Fruit fly (Drosophila melanogaster): ENCODE data around the gene CG33253.

CG33253 gene

DNA sequence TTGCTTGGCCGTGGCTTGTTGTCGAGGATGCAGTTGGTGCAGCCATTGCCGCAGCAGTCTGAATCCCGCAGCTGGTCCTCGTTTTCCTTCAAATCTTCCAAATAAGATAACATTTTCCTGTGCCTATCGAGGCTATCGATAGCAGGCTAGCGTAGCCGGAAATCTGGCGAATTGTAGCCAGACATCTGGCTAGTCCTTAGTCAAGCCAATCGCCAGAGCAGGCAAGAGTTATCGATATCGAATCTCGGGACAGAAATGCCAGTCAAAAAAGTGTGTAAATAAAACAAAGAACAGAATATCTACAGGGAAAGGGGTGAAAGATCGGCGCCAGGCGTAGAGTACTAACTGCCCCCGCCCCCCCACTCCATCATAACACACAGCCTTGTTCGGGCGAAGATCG lies 10.1 kb downstream of the CG33253 start, which contains the start of the genes CG7914 and CG14194 (continued):
- TF ChIP-seq MTF-1 (GFP tag; optimal IDR thresholded peaks at IDR 0.05; ENCODE audit: borderline replicate concordance) (no peak), Taf1 (GFP tag; IDR thresholded peaks at IDR 0.05) (no peak), pan (optimal IDR thresholded peaks at IDR 0.05) (no peak), pan (GFP tag; optimal IDR thresholded peaks at IDR 0.05 in 1 of 2, IDR thresholded peaks at IDR 0.05 in 1 of 2) (no peak), nom (GFP tag; optimal IDR thresholded peaks at IDR 0.05) (peak; percentile 3), org-1 (GFP tag; optimal IDR thresholded peaks at IDR 0.05) (no peak), Ravus (GFP tag; IDR thresholded peaks at IDR 0.05) (no peak), slbo (GFP tag; IDR thresholded peaks at IDR 0.05) (no peak), croc (GFP tag; conservative IDR thresholded peaks at IDR 0.05) (no peak), CG17802 (tag; optimal IDR thresholded peaks at IDR 0.05) (peak; percentile 10), CG12744 (GFP tag; optimal IDR thresholded peaks at IDR 0.05) (no peak), unc-4 (GFP tag; IDR thresholded peaks at IDR 0.05; ENCODE audit: partially characterized antibody) (peak; percentile 70), CG31388 (GFP tag; optimal IDR thresholded peaks at IDR 0.05) (no peak), CG1529 (GFP tag; optimal IDR thresholded peaks at IDR 0.05) (no peak), CG30020 (tag; optimal IDR thresholded peaks at IDR 0.05) (peak; percentile 17), Ada2b (GFP tag; IDR thresholded peaks at IDR 0.05) (no peak), Hr3 (GFP tag; optimal IDR thresholded peaks at IDR 0.05) (no peak), gcm (GFP tag; optimal IDR thresholded peaks at IDR 0.05) (no peak), stwl (tag; optimal IDR thresholded peaks at IDR 0.05) (peak; percentile 56), CG11456 (GFP tag; IDR thresholded peaks at IDR 0.05) (no peak), fd64A (GFP tag; optimal IDR thresholded peaks at IDR 0.05) (no peak), CG17385 (GFP tag; optimal IDR thresholded peaks at IDR 0.05) (no peak), nmo (GFP tag; optimal IDR thresholded peaks at IDR 0.05) (peak; percentile 8), gsb (GFP tag; IDR thresholded peaks at IDR 0.05) (no peak), CG8290 (GFP tag; optimal IDR thresholded peaks at IDR 0.05) (no peak), CG8290 (tag; optimal IDR thresholded peaks at IDR 0.05) (no peak), sens (GFP tag) (peak; percentile 54), CG1603 (tag; optimal IDR thresholded peaks at IDR 0.05) (peak; percentile 60), sens-2 (GFP tag; IDR thresholded peaks at IDR 0.05) (no peak), sisA (GFP tag; IDR thresholded peaks at IDR 0.05) (no peak), CG12769 (tag; optimal IDR thresholded peaks at IDR 0.05) (no peak), gt (GFP tag; IDR thresholded peaks at IDR 0.05) (no peak), CG7357 (GFP tag; IDR thresholded peaks at IDR 0.05) (no peak), Fer2 (tag; optimal IDR thresholded peaks at IDR 0.05) (no peak), CG2202 (tag; optimal IDR thresholded peaks at IDR 0.05) (no peak), pzg (GFP tag; optimal IDR thresholded peaks at IDR 0.05) (peak; percentile 69), CG7928 (GFP tag; optimal IDR thresholded peaks at IDR 0.05) (no peak), CG15269 (tag; optimal IDR thresholded peaks at IDR 0.05) (no peak), PHDP (tag; optimal IDR thresholded peaks at IDR 0.05) (no peak), Dfd (GFP tag; optimal IDR thresholded peaks at IDR 0.05) (no peak), CG1233 (GFP tag; optimal IDR thresholded peaks at IDR 0.05) (no peak), tap (tag; optimal IDR thresholded peaks at IDR 0.05) (no peak), dmrt99B (tag; optimal IDR thresholded peaks at IDR 0.05) (no peak), chm (GFP tag; IDR thresholded peaks at IDR 0.05) (no peak), ab (GFP tag; optimal IDR thresholded peaks at IDR 0.05) (no peak), Hsf (GFP tag; optimal IDR thresholded peaks at IDR 0.05) (no peak), ham (GFP tag; IDR thresholded peaks at IDR 0.05) (no peak), Ssrp (tag; optimal IDR thresholded peaks at IDR 0.05) (no peak), CG17359 (tag; optimal IDR thresholded peaks at IDR 0.05) (no peak), corto (GFP tag; optimal IDR thresholded peaks at IDR 0.05) (no peak), CG1832 (GFP tag; optimal IDR thresholded peaks at IDR 0.05) (no peak), CG9817 (tag; optimal IDR thresholded peaks at IDR 0.05) (no peak), bcd (GFP tag; optimal IDR thresholded peaks at IDR 0.05) (no peak)

Data from whole organism, embryonic.